Fruit fly (Drosophila melanogaster) whole organism, embryonic: ENCODE measurements around the gene CG5639.

Experiments used
- CG10462 ChIP-seq: fragments of 200-800 bp; sonication (Bioruptor generic); optimal IDR thresholded peaks from 2 replicates; lab custom pipeline; 2016; ENCODE audit warnings: missing biosample characterization, missing genetic modification characterization
- CG10543 ChIP-seq: fragments of 200-800 bp; sonication (Bioruptor generic); optimal IDR thresholded peaks from 3 replicates; lab custom pipeline; 2017; ENCODE audit warnings: missing biosample characterization, mild to moderate bottlenecking, missing genetic modification characterization, moderate library complexity
- CG11456 ChIP-seq: fragments of 200-800 bp; sonication (Bioruptor generic); IDR thresholded peaks from 3 replicates; pipeline ENCODE4 v1.3.6; 2022; ENCODE audit warnings: missing biosample characterization, missing genetic modification characterization
- CG11696 ChIP-seq: fragments of 200-800 bp; sonication (Bioruptor generic); IDR thresholded peaks from 2 replicates; pipeline ENCODE4 v1.3.6; 2022; ENCODE audit warnings: missing biosample characterization, missing genetic modification characterization
- CG12219 ChIP-seq: fragments of 200-800 bp; sonication (Bioruptor generic); optimal IDR thresholded peaks from 3 replicates; lab custom pipeline; 2018; ENCODE audit warnings: missing biosample characterization, mild to moderate bottlenecking, missing genetic modification characterization
- CG13296 ChIP-seq: fragments of 200-800 bp; sonication (Bioruptor generic); optimal IDR thresholded peaks from 3 replicates; lab custom pipeline; 2018; ENCODE audit warnings: missing biosample characterization, mild to moderate bottlenecking, missing genetic modification characterization
- CG14860 ChIP-seq: fragments of 200-800 bp; sonication (Bioruptor generic); IDR thresholded peaks from 3 replicates; pipeline ENCODE4 v1.3.6; 2022; ENCODE audit warnings: missing biosample characterization, missing genetic modification characterization; ENCODE audit not compliant: partially characterized antibody
- CG15601 ChIP-seq: fragments of 200-800 bp; sonication (Bioruptor generic); optimal IDR thresholded peaks from 3 replicates; lab custom pipeline; 2019; ENCODE audit warnings: missing biosample characterization, mild to moderate bottlenecking, missing genetic modification characterization, moderate library complexity
- CG17385 ChIP-seq: fragments of 200-800 bp; sonication (Bioruptor generic); optimal IDR thresholded peaks from 3 replicates; lab custom pipeline; 2018; ENCODE audit warnings: missing biosample characterization, mild to moderate bottlenecking, missing genetic modification characterization
- CG30403 ChIP-seq: fragments of 200-800 bp; sonication (Bioruptor generic); optimal IDR thresholded peaks from 3 replicates; lab custom pipeline; 2016; ENCODE audit warnings: missing biosample characterization, missing genetic modification characterization
- CG31224 ChIP-seq: fragments of 200-800 bp; sonication (Bioruptor generic); IDR thresholded peaks from 2 replicates; pipeline ENCODE4 v1.3.6; 2022; ENCODE audit warnings: missing biosample characterization, missing genetic modification characterization
- CG4707 ChIP-seq: fragments of 200-800 bp; sonication (Bioruptor generic); optimal IDR thresholded peaks from 2 replicates; lab custom pipeline; 2018; ENCODE audit warnings: missing biosample characterization, mild to moderate bottlenecking, missing genetic modification characterization, moderate library complexity
- CG7271 ChIP-seq: fragments of 200-800 bp; sonication (Bioruptor generic); optimal IDR thresholded peaks from 2 replicates; lab custom pipeline; 2018; ENCODE audit warnings: missing biosample characterization, mild to moderate bottlenecking, missing genetic modification characterization, moderate library complexity
- CG7745 ChIP-seq: fragments of 200-800 bp; sonication (Bioruptor generic); optimal IDR thresholded peaks from 2 replicates; lab custom pipeline; 2018; ENCODE audit warnings: missing biosample characterization, mild to moderate bottlenecking, missing genetic modification characterization, moderate library complexity
- CG7786 ChIP-seq: fragments of 200-800 bp; sonication (Bioruptor generic); optimal IDR thresholded peaks from 2 replicates; lab custom pipeline; 2016; ENCODE audit warnings: missing biosample characterization, missing genetic modification characterization
- CG9817 ChIP-seq: fragments of 200-800 bp; sonication (Bioruptor generic); optimal IDR thresholded peaks from 2 replicates; lab custom pipeline; 2018; ENCODE audit warnings: missing biosample characterization, mild to moderate bottlenecking, missing genetic modification characterization, moderate library complexity
- Camta ChIP-seq: fragments of 200-800 bp; sonication (Bioruptor generic); optimal IDR thresholded peaks from 2 replicates; lab custom pipeline; 2016; ENCODE audit warnings: missing biosample characterization, missing genetic modification characterization
- Chrac-16 ChIP-seq: fragments of 200-800 bp; sonication (Bioruptor generic); optimal IDR thresholded peaks from 3 replicates; lab custom pipeline; 2016; ENCODE audit warnings: missing biosample characterization, missing genetic modification characterization
- CkIIα-i1 ChIP-seq: fragments of 200-800 bp; sonication (Bioruptor generic); IDR thresholded peaks from 2 replicates; pipeline ENCODE4 v1.3.6; 2022; ENCODE audit warnings: missing biosample characterization, missing genetic modification characterization
- Dad ChIP-seq: fragments of 200-800 bp; sonication (Bioruptor generic); optimal IDR thresholded peaks from 3 replicates; lab custom pipeline; 2016; ENCODE audit warnings: missing biosample characterization, missing genetic modification characterization
- Dfd ChIP-seq, 2 experiments: fragments of >200 bp; optimal IDR thresholded peaks; 2 replicates each; lab custom pipeline; 2017; ENCODE audit warnings: missing biosample characterization in 2 of 2, missing genetic modification characterization in 2 of 2
- Dip2 ChIP-seq: fragments of 200-800 bp; sonication (Bioruptor generic); IDR thresholded peaks from 2 replicates; pipeline ENCODE4 v1.3.6; 2022; ENCODE audit warnings: missing biosample characterization, missing genetic modification characterization
- GATAe ChIP-seq: fragments of 200-800 bp; sonication (Bioruptor generic); conservative IDR thresholded peaks from 2 replicates; pipeline ENCODE4 v1.3.6; 2022; ENCODE audit warnings: missing biosample characterization, missing genetic modification characterization
- Gsc ChIP-seq: fragments of 200-800 bp; sonication (Bioruptor generic); IDR thresholded peaks from 2 replicates; pipeline ENCODE4 v1.3.6; 2022; ENCODE audit warnings: missing biosample characterization, missing genetic modification characterization
- H15 ChIP-seq: fragments of 200-800 bp; sonication (Bioruptor generic); IDR thresholded peaks from 3 replicates; pipeline ENCODE4 v1.3.6; 2022; ENCODE audit warnings: missing biosample characterization, missing genetic modification characterization
- Hmr ChIP-seq: fragments of 200-800 bp; sonication (Bioruptor generic); optimal IDR thresholded peaks from 3 replicates; lab custom pipeline; 2017; ENCODE audit warnings: mild to moderate bottlenecking, missing biosample characterization, missing genetic modification reagents, missing genetic modification characterization
- Hr78 ChIP-seq, 2 experiments: fragments of 200-800 bp in 1 of 2; fragments of >200 bp in 1 of 2; sonication (Bioruptor generic) in 1 of 2; optimal IDR thresholded peaks; 2 replicates each; lab custom pipeline; 2017 to 2019; ENCODE audit warnings: missing biosample characterization in 2 of 2, missing genetic modification characterization in 2 of 2, mild to moderate bottlenecking in 1 of 2, moderate library complexity in 1 of 2
- Myb ChIP-seq: fragments of 200-800 bp; sonication (Bioruptor generic); optimal IDR thresholded peaks from 2 replicates; lab custom pipeline; 2016; ENCODE audit warnings: missing biosample characterization, missing genetic modification characterization
- Ptx1 ChIP-seq: fragments of 200-800 bp; sonication (Bioruptor generic); IDR thresholded peaks from 2 replicates; pipeline ENCODE4 v1.3.6; 2022; ENCODE audit warnings: missing biosample characterization, missing genetic modification characterization
- Scr ChIP-seq: fragments of 200-800 bp; sonication (Bioruptor generic); IDR thresholded peaks from 2 replicates; pipeline ENCODE4 v1.3.6; 2022; ENCODE audit warnings: missing biosample characterization, missing genetic modification characterization; ENCODE audit not compliant: partially characterized antibody
- Spps ChIP-seq: fragments of 200-800 bp; sonication (Bioruptor generic); optimal IDR thresholded peaks from 2 replicates; lab custom pipeline; 2018; ENCODE audit warnings: missing biosample characterization, mild to moderate bottlenecking, missing genetic modification characterization
- Stat92E ChIP-seq, 3 experiments: fragments of >200 bp in 2 of 3; fragments of 200-800 bp in 1 of 3; sonication (Bioruptor generic) in 1 of 3; optimal IDR thresholded peaks; 2 replicates each; lab custom pipeline; 2017 to 2019; ENCODE audit warnings: missing biosample characterization in 3 of 3, missing genetic modification characterization in 3 of 3, mild to moderate bottlenecking in 1 of 3, moderate library complexity in 1 of 3
- Xrp1 ChIP-seq: fragments of 200-800 bp; sonication (Bioruptor generic); IDR thresholded peaks from 2 replicates; pipeline ENCODE4 v1.3.6; 2022; ENCODE audit warnings: missing biosample characterization, missing genetic modification characterization
- bowl ChIP-seq: fragments of 200-800 bp; sonication (Bioruptor generic); IDR thresholded peaks from 2 replicates; pipeline ENCODE4 v1.3.6; 2022; ENCODE audit warnings: missing biosample characterization, missing genetic modification characterization
- bsh ChIP-seq, 2 experiments: fragments of 200-800 bp; sonication (Bioruptor generic); optimal IDR thresholded peaks; 2 replicates each; lab custom pipeline; 2017 to 2018; ENCODE audit warnings: mild to moderate bottlenecking in 2 of 2, missing biosample characterization in 2 of 2, missing genetic modification characterization in 2 of 2, moderate library complexity in 1 of 2
- cg ChIP-seq: fragments of 200-800 bp; sonication (Bioruptor generic); optimal IDR thresholded peaks from 3 replicates; lab custom pipeline; 2019; ENCODE audit warnings: missing biosample characterization, mild to moderate bottlenecking, missing genetic modification characterization, moderate library complexity
- chm ChIP-seq: fragments of 200-800 bp; sonication (Bioruptor generic); IDR thresholded peaks from 2 replicates; pipeline ENCODE4 v1.3.6; 2022; ENCODE audit warnings: missing biosample characterization, missing genetic modification characterization
- cwo ChIP-seq: fragments of 200-800 bp; sonication (Bioruptor generic); optimal IDR thresholded peaks from 3 replicates; lab custom pipeline; 2017; ENCODE audit warnings: missing biosample characterization, missing genetic modification characterization, mild to moderate bottlenecking, moderate library complexity, missing genetic modification reagents
- disco-r ChIP-seq: fragments of 200-800 bp; sonication (Bioruptor generic); optimal IDR thresholded peaks from 2 replicates; lab custom pipeline; 2016; ENCODE audit warnings: missing biosample characterization, missing genetic modification characterization
- eyg ChIP-seq: fragments of 200-800 bp; sonication (Bioruptor generic); optimal IDR thresholded peaks from 3 replicates; lab custom pipeline; 2016; ENCODE audit warnings: missing biosample characterization, missing genetic modification characterization
- fru ChIP-seq: fragments of >200 bp; optimal IDR thresholded peaks from 2 replicates; lab custom pipeline; 2017
- gcm2 ChIP-seq: fragments of 200-800 bp; sonication (Bioruptor generic); optimal IDR thresholded peaks from 2 replicates; lab custom pipeline; 2016; ENCODE audit warnings: missing biosample characterization, missing genetic modification characterization
- kah ChIP-seq: fragments of 200-800 bp; sonication (Bioruptor generic); optimal IDR thresholded peaks from 2 replicates; lab custom pipeline; 2018; ENCODE audit warnings: missing biosample characterization, mild to moderate bottlenecking, missing genetic modification characterization
- kni ChIP-seq: fragments of 200-800 bp; sonication (Bioruptor generic); optimal IDR thresholded peaks from 3 replicates; lab custom pipeline; 2017; ENCODE audit warnings: mild to moderate bottlenecking, missing biosample characterization, missing genetic modification reagents, missing genetic modification characterization
- lab ChIP-seq: fragments of 200-800 bp; sonication (Bioruptor generic); optimal IDR thresholded peaks from 3 replicates; lab custom pipeline; 2017; ENCODE audit warnings: missing biosample characterization, missing genetic modification characterization, mild to moderate bottlenecking, moderate library complexity, missing genetic modification reagents
- lola ChIP-seq, 3 experiments: fragments of >200 bp in 2 of 3; fragments of 200-800 bp in 1 of 3; sonication (Bioruptor generic) in 1 of 3; optimal IDR thresholded peaks; 2 replicates each; lab custom pipeline; 2017 to 2019; ENCODE audit warnings: missing biosample characterization in 3 of 3, missing genetic modification characterization in 3 of 3, mild to moderate bottlenecking in 1 of 3, moderate library complexity in 1 of 3
- mirr ChIP-seq: fragments of 200-800 bp; sonication (Bioruptor generic); optimal IDR thresholded peaks from 3 replicates; lab custom pipeline; 2018; ENCODE audit warnings: missing biosample characterization, mild to moderate bottlenecking, missing genetic modification characterization
- peb ChIP-seq: fragments of 200-800 bp; sonication (Bioruptor generic); IDR thresholded peaks from 2 replicates; pipeline ENCODE4 v1.3.6; 2022; ENCODE audit warnings: missing biosample characterization, missing genetic modification characterization
- prd ChIP-seq, 3 experiments: fragments of >200 bp in 2 of 3; fragments of 200-800 bp in 1 of 3; sonication (Bioruptor generic) in 1 of 3; optimal IDR thresholded peaks in 2 of 3; IDR thresholded peaks in 1 of 3; 2 replicates in 2 of 3; 3 replicates in 1 of 3; pipeline versions ENCODE4 v1.3.6 to Lab custom; 2017 to 2022; ENCODE audit warnings: missing biosample characterization in 1 of 3, missing genetic modification characterization in 1 of 3
- ranshi ChIP-seq: fragments of 200-800 bp; sonication (Bioruptor generic); IDR thresholded peaks from 2 replicates; pipeline ENCODE4 v1.3.6; 2022; ENCODE audit warnings: missing biosample characterization, missing genetic modification characterization
- rib ChIP-seq: fragments of 200-800 bp; sonication (Bioruptor generic); IDR thresholded peaks from 2 replicates; pipeline ENCODE4 v1.3.6; 2022; ENCODE audit warnings: missing biosample characterization, missing genetic modification characterization

CG5639 gene

DNA sequence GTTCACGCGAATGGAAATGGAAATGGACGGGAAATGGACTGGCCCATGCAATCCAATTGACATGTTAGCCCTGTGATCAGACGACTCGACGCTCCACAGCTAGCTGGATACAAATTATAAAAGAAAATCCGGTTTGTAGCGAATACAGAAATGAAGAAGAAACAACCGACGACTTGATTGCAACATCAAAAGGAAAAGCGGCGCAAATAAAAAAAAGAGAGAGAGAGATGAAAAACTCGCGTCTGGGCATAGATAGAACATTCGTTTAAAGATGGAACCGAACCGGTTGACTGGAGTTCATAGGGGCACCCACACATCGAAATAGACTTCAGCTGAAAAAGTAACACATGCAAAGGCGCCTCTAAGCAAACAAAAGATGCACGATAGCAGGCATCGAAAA is 40.1 kb downstream of the CG5639 start (continued):
- TF ChIP-seq cwo (GFP tag; lab: Kevin White, UChicago) (no peak), prd (optimal IDR thresholded peaks at IDR 0.05; lab: Kevin White, UChicago) (no peak), prd (GFP tag; IDR thresholded peaks at IDR 0.05; lab: Robert Waterston, UW) (no peak), CG14860 (no peak), CG4707 (GFP tag; lab: Kevin White, UChicago) (no peak), Chrac-16 (GFP tag; lab: Kevin White, UChicago) (no peak), CG11456 (no peak), Stat92E (GFP tag; optimal IDR thresholded peaks at IDR 0.05; lab: Kevin White, UChicago) (no peak), CG7745 (tag; lab: Kevin White, UChicago) (no peak), CG9817 (tag; lab: Kevin White, UChicago) (no peak), CG17385 (peak; percentile 30), peb (GFP tag; lab: Robert Waterston, UW) (no peak), Spps (no peak), Hr78 (GFP tag; optimal IDR thresholded peaks at IDR 0.05; lab: Kevin White, UChicago) (peak in 1 of 2 experiments; percentile 66), CkIIα-i1 (no peak), CG11696 (GFP tag; lab: Robert Waterston, UW) (no peak), bsh (GFP tag; optimal IDR thresholded peaks at IDR 0.05; lab: Kevin White, UChicago) (no peak), fru (no peak), Scr (GFP tag; lab: Robert Waterston, UW) (no peak), lab (no peak), kni (peak; percentile 37), Dip2 (GFP tag; lab: Robert Waterston, UW) (no peak), kah (GFP tag; lab: Kevin White, UChicago) (no peak), Xrp1 (GFP tag; lab: Robert Waterston, UW) (no peak), CG7786 (no peak), CG15601 (no peak), CG7271 (no peak), CG10462 (no peak), Dfd (GFP tag; optimal IDR thresholded peaks at IDR 0.05; lab: Kevin White, UChicago) (no peak), disco-r (GFP tag; lab: Kevin White, UChicago) (no peak), chm (no peak), CG10543 (GFP tag; lab: Kevin White, UChicago) (no peak)
- TF ChIP-seq, all 482 proteins: peak for 8

- TF ChIP-seq cg (GFP tag; lab: Kevin White, UChicago) (no peak), Gsc (GFP tag; lab: Robert Waterston, UW) (no peak; the same call in 1 of the 2 replicates), CG13296 (GFP tag; lab: Kevin White, UChicago) (peak; percentile 74), Camta (peak; percentile 77), CG7786 (peak; percentile 69), H15 (GFP tag; lab: Robert Waterston, UW) (peak; percentile 78), CG12219 (GFP tag; lab: Kevin White, UChicago) (peak; percentile 80), CG4707 (GFP tag; lab: Kevin White, UChicago) (peak; percentile 71), Dad (GFP tag; lab: Kevin White, UChicago) (peak; percentile 72), gcm2 (GFP tag; lab: Kevin White, UChicago) (peak; percentile 48), CG31224 (GFP tag; lab: Robert Waterston, UW) (peak; percentile 66), eyg (GFP tag; lab: Kevin White, UChicago) (peak; percentile 51), Ptx1 (peak; percentile 85), ranshi (peak; percentile 69; the same call in 1 of the 2 replicates), Hmr (GFP tag; lab: Kevin White, UChicago) (peak; percentile 61), rib (GFP tag; lab: Robert Waterston, UW) (peak; percentile 51; the same call in 1 of the 2 replicates), GATAe (GFP tag; lab: Robert Waterston, UW) (no peak), CG30403 (GFP tag; lab: Kevin White, UChicago) (peak; percentile 80), mirr (GFP tag; lab: Kevin White, UChicago) (no peak), lola (GFP tag; optimal IDR thresholded peaks at IDR 0.05; lab: Kevin White, UChicago) (peak in 1 of 3 experiments; percentile 73), Myb (GFP tag; lab: Kevin White, UChicago) (peak; percentile 42), bowl (GFP tag; lab: Robert Waterston, UW) (no peak)
These were observed 41.0 kb downstream of the CG5639 start for dm6 chr3R:27554964-27555363.
